Worm (Caenorhabditis elegans): ENCODE results near the gene F23F1.2.
A peak's percentile ranks its signal among the peaks of the same experiment; 100 is the strongest.

Gene F23F1.2

ce11 chrII:51352-51751 lies 17.3 kb downstream of the F23F1.2 start, which contains the start of gene sptl-1:
Gene sptl-1 (plus strand): TSS chrII:51652.
- TF ChIP-seq skn-1 (tag; optimal IDR thresholded peaks at IDR 0.05) (no peak), nhr-10 (tag; optimal IDR thresholded peaks at IDR 0.05) (no peak), mes-2 (tag; optimal IDR thresholded peaks at IDR 0.05; ENCODE audit: poor library complexity, severe bottlenecking) (peak; percentile 7)

ce11 chrII:55204-55603 lies 21.2 kb downstream of the F23F1.2 start, which contains the start of gene tre-5:
Gene tre-5 (minus strand): TSS chrII:55304.
- peak; percentile 33 for TF ChIP-seq hlh-30 (tag; optimal IDR thresholded peaks at IDR 0.05; ENCODE audit: insufficient read depth)
- TF ChIP-seq madf-5 (GFP tag; IDR thresholded peaks at IDR 0.05) = no peak

DNA sequence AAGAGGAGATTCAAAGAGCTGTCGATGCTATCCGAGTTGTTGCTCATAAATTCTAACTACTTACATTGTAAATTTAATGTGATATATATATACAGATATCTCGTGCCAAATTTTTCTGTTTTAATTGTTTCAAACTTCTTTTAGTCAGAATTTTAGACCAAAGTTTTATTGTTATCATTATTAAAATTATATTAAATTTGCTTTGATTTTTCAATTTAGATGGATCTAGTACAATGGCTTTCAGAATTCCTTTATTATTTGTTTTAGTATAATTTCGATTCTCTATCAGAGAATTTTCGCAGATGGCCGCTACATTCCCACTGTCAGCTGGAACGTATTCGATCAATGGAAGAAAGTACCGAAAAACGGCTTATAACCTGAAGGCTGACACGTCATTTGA lies 23.4 kb downstream of the F23F1.2 start, which contains the start of gene ascc-1:
TSS of gene ascc-1 (plus strand) at position 301 of the 400 bp plus-strand sequence.
- TF ChIP-seq zip-2 (tag; optimal IDR thresholded peaks at IDR 0.05) (no peak), lin-38 (GFP tag; IDR thresholded peaks at IDR 0.05) (no peak), set-16 (GFP tag; IDR thresholded peaks at IDR 0.05) (no peak), fkh-10 (GFP tag; optimal IDR thresholded peaks at IDR 0.05) (no peak), mep-1 (tag; optimal IDR thresholded peaks at IDR 0.05) (no peak), mdl-1 (tag; optimal IDR thresholded peaks at IDR 0.05) (no peak), jun-1 (tag; optimal IDR thresholded peaks at IDR 0.05) (no peak), snpc-4 (tag; optimal IDR thresholded peaks at IDR 0.05) (no peak), lin-29 (GFP tag; IDR thresholded peaks at IDR 0.05) (no peak), hif-1 (tag; optimal IDR thresholded peaks at IDR 0.05) (no peak), zag-1 (tag; optimal IDR thresholded peaks at IDR 0.05) (no peak), lsy-2 (tag; optimal IDR thresholded peaks at IDR 0.05) (no peak), ceh-82 (tag; optimal IDR thresholded peaks at IDR 0.05) (no peak), ctbp-1 (GFP tag; IDR thresholded peaks at IDR 0.05) (no peak), Y75B8A.6 (GFP tag; IDR thresholded peaks at IDR 0.05) (no peak)

- TF ChIP-seq dmd-6 (GFP tag; IDR thresholded peaks at IDR 0.05) (0 out of 2 replicates have a peak, but pooled peaks have one; percentile 3), unc-62 (GFP tag; optimal IDR thresholded peaks at IDR 0.05 in 1 of 2) (peak in 1 of 2 experiments; percentile 78), unc-62 (tag; optimal IDR thresholded peaks at IDR 0.05) (no peak), dmd-8 (GFP tag; IDR thresholded peaks at IDR 0.05) (0 out of 2 replicates have a peak, but pooled peaks have one; percentile 9), zag-1 (tag; optimal IDR thresholded peaks at IDR 0.05) (no peak)
Observed at ce11 chrII:57873-58272, 23.9 kb downstream of the F23F1.2 start.

DNA sequence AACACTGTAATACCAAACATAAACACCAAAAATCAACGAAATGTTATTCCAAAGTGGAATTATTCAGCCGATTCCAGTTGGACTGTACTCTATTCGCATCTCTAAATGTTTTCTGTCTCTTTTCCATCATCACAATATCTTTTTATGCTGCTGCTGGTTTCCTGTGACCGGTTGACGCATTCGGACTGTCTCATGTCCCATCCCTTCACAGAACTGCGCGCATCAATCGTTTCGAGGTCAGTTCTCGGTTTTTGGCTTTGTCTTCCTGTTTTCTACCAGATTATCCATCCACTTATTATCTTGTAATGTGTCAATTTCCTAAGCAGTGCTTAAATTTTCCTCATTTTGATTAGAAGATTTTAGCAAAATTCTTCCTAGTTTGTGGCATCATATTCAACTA lies 26.0 kb downstream of the F23F1.2 start:
- TF ChIP-seq hlh-11 (tag; optimal IDR thresholded peaks at IDR 0.05) (peak; percentile 22), hmg-1.1 (GFP tag; IDR thresholded peaks at IDR 0.05) (no peak), mdt-29 (GFP tag; IDR thresholded peaks at IDR 0.05) (no peak), aha-1 (tag) (no peak), F26F4.8 (GFP tag; conservative IDR thresholded peaks at IDR 0.05) (no peak), lin-1 (GFP tag; IDR thresholded peaks at IDR 0.05) (no peak), T20F7.1 (GFP tag; optimal IDR thresholded peaks at IDR 0.05) (no peak), aly-2 (tag; optimal IDR thresholded peaks at IDR 0.05) (no peak), nhr-77 (tag; optimal IDR thresholded peaks at IDR 0.05) (no peak), Y75B8A.6 (GFP tag; IDR thresholded peaks at IDR 0.05) (no peak), hlh-30 (tag; optimal IDR thresholded peaks at IDR 0.05; ENCODE audit: insufficient read depth) (peak; percentile 47), dmd-6 (GFP tag; IDR thresholded peaks at IDR 0.05) (no peak), madf-5 (GFP tag; IDR thresholded peaks at IDR 0.05) (no peak), daf-12 (tag; optimal IDR thresholded peaks at IDR 0.05) (no peak), gei-8 (GFP tag; optimal IDR thresholded peaks at IDR 0.05) (no peak), R02D3.7 (tag; optimal IDR thresholded peaks at IDR 0.05) (no peak), rbr-2 (tag; optimal IDR thresholded peaks at IDR 0.05) (no peak), nhr-28 (tag; optimal IDR thresholded peaks at IDR 0.05) (peak; percentile 26), snpc-1.2 (GFP tag; IDR thresholded peaks at IDR 0.05) (no peak), nhr-237 (tag; optimal IDR thresholded peaks at IDR 0.05) (no peak), Y48G9A.11 (GFP tag; IDR thresholded peaks at IDR 0.05) (no peak), ztf-11 (tag; optimal IDR thresholded peaks at IDR 0.05) (no peak), egl-43 (GFP tag; IDR thresholded peaks at IDR 0.05) (no peak), vab-7 (GFP tag; IDR thresholded peaks at IDR 0.05) (no peak)

Data from whole organism, L4 larva.